Worm (Caenorhabditis elegans) whole organism, young adult: ENCODE measurements around the gene Y69A2AR.28.

Experiments used
- B0019.2 ChIP-seq: fragments of 200-800 bp; sonication (Bioruptor generic); conservative IDR thresholded peaks from 2 replicates; pipeline ENCODE4 v1.3.6; 2022; ENCODE audit warnings: missing genetic modification reagents, missing genetic modification characterization, missing compliant biosample characterization
- B0261.1 ChIP-seq: sonication (generic microtip); optimal IDR thresholded peaks from 2 replicates; lab custom pipeline; 2016; ENCODE audit warnings: mild to moderate bottlenecking, missing genetic modification characterization, moderate library complexity, missing compliant biosample characterization
- B0336.3 ChIP-seq: fragments of 200-800 bp; sonication (Bioruptor generic); IDR thresholded peaks from 2 replicates; pipeline ENCODE4 v1.3.6; 2022; ENCODE audit warnings: missing genetic modification characterization, missing compliant biosample characterization
- D2030.7 ChIP-seq: fragments of 200-800 bp; sonication (Bioruptor generic); IDR thresholded peaks from 2 replicates; pipeline ENCODE4 v1.3.6; 2022; ENCODE audit warnings: missing genetic modification reagents, missing genetic modification characterization, missing compliant biosample characterization
- F10E7.11 ChIP-seq: sonication (generic microtip); optimal IDR thresholded peaks from 2 replicates; lab custom pipeline; 2017; ENCODE audit warnings: mild to moderate bottlenecking, missing genetic modification characterization, moderate library complexity, missing compliant biosample characterization
- F22D6.2 ChIP-seq: sonication (generic microtip); optimal IDR thresholded peaks from 2 replicates; lab custom pipeline; 2016; ENCODE audit warnings: mild to moderate bottlenecking, missing genetic modification characterization, missing compliant biosample characterization
- F33H1.4 ChIP-seq: fragments of 200-800 bp; sonication (Bioruptor generic); IDR thresholded peaks from 2 replicates; pipeline ENCODE4 v1.3.6; 2022; ENCODE audit warnings: missing genetic modification reagents, missing genetic modification characterization, missing compliant biosample characterization
- F37B4.10 ChIP-seq: fragments of 200-800 bp; sonication (Bioruptor generic); IDR thresholded peaks from 2 replicates; pipeline ENCODE4 v1.3.6; 2022; ENCODE audit warnings: missing genetic modification characterization, missing compliant biosample characterization
- F39B2.1 ChIP-seq: fragments of 200-800 bp; sonication (Bioruptor generic); IDR thresholded peaks from 2 replicates; pipeline ENCODE4 v1.3.6; 2022; ENCODE audit warnings: missing genetic modification reagents, missing genetic modification characterization, missing compliant biosample characterization
- F57A8.1 ChIP-seq: fragments of 200-800 bp; sonication (Bioruptor generic); optimal IDR thresholded peaks from 2 replicates; lab custom pipeline; 2018; ENCODE audit warnings: mild to moderate bottlenecking, missing genetic modification characterization, moderate library complexity, missing compliant biosample characterization
- T26A5.8 ChIP-seq: sonication (generic microtip); optimal IDR thresholded peaks from 2 replicates; lab custom pipeline; 2016; ENCODE audit warnings: missing genetic modification characterization, missing compliant biosample characterization
- Y53G8AR.9 ChIP-seq: fragments of 200-800 bp; sonication (Bioruptor generic); conservative IDR thresholded peaks from 2 replicates; pipeline ENCODE4 v1.3.6; 2022; ENCODE audit warnings: missing genetic modification reagents, missing genetic modification characterization, missing compliant biosample characterization
- Y56A3A.18 ChIP-seq: fragments of 200-800 bp; sonication (Bioruptor generic); IDR thresholded peaks from 2 replicates; pipeline ENCODE4 v1.3.6; 2022; ENCODE audit warnings: missing genetic modification reagents, missing genetic modification characterization, missing compliant biosample characterization
- Y95B8A.8 ChIP-seq: fragments of 200-800 bp; sonication (Bioruptor generic); IDR thresholded peaks from 2 replicates; pipeline ENCODE4 v1.3.6; 2022; ENCODE audit warnings: missing genetic modification reagents, missing genetic modification characterization, missing compliant biosample characterization
- akir-1 ChIP-seq: fragments of 200-800 bp; sonication (Bioruptor generic); optimal IDR thresholded peaks from 2 replicates; lab custom pipeline; 2018; ENCODE audit warnings: mild to moderate bottlenecking, missing genetic modification characterization, moderate library complexity, missing compliant biosample characterization
- ama-1 ChIP-seq, 3 experiments: fragments of 150-350 bp in 1 of 3; sonication (generic microtip) in 2 of 3; optimal IDR thresholded peaks; 2 replicates each; lab custom pipeline; 2014 to 2018; ENCODE audit warnings: missing biosample characterization in 2 of 3, missing genetic modification characterization in 2 of 3, missing genetic modification reagents in 2 of 3
- attf-5 ChIP-seq: fragments of 200-800 bp; sonication (Bioruptor generic); optimal IDR thresholded peaks from 2 replicates; lab custom pipeline; 2018; ENCODE audit warnings: mild to moderate bottlenecking, missing genetic modification characterization, missing compliant biosample characterization
- attf-6 ChIP-seq: fragments of 200-800 bp; sonication (Bioruptor generic); IDR thresholded peaks from 2 replicates; pipeline ENCODE4 v1.3.6; 2022; ENCODE audit warnings: missing genetic modification reagents, missing genetic modification characterization, missing compliant biosample characterization
- bed-1 ChIP-seq: fragments of 200-800 bp; sonication (Bioruptor generic); IDR thresholded peaks from 2 replicates; pipeline ENCODE4 v1.3.6; 2022; ENCODE audit warnings: missing genetic modification reagents, missing genetic modification characterization, missing compliant biosample characterization
- cebp-1 ChIP-seq, 2 experiments: fragments of 200-800 bp in 1 of 2; sonication (Bioruptor generic) in 1 of 2; sonication (generic microtip) in 1 of 2; IDR thresholded peaks in 1 of 2; optimal IDR thresholded peaks in 1 of 2; 2 replicates each; pipeline versions ENCODE4 v1.3.6 to Lab custom; 2017 to 2022; ENCODE audit warnings: missing compliant biosample characterization in 2 of 2, missing genetic modification characterization in 2 of 2, mild to moderate bottlenecking in 1 of 2, missing genetic modification reagents in 1 of 2, moderate library complexity in 1 of 2
- ceh-40 ChIP-seq: fragments of 200-800 bp; sonication (Bioruptor generic); IDR thresholded peaks from 2 replicates; pipeline ENCODE4 v1.3.6; 2022; ENCODE audit warnings: missing genetic modification characterization, missing compliant biosample characterization
- chd-7 ChIP-seq: sonication (generic microtip); optimal IDR thresholded peaks from 2 replicates; lab custom pipeline; 2016; ENCODE audit warnings: mild to moderate bottlenecking, missing genetic modification characterization, moderate library complexity, missing compliant biosample characterization
- dpff-1 ChIP-seq: sonication (generic microtip); optimal IDR thresholded peaks from 2 replicates; lab custom pipeline; 2017; ENCODE audit warnings: mild to moderate bottlenecking, missing genetic modification characterization, missing compliant biosample characterization
- dpl-1 ChIP-seq: fragments of 150-350 bp; optimal IDR thresholded peaks from 2 replicates; lab custom pipeline; 2014; ENCODE audit warnings: missing biosample characterization, missing genetic modification reagents, missing genetic modification characterization
- efl-1 ChIP-seq: fragments of 150-350 bp; optimal IDR thresholded peaks from 2 replicates; lab custom pipeline; 2014; ENCODE audit warnings: missing biosample characterization, missing genetic modification reagents, missing genetic modification characterization
- fkh-3 ChIP-seq: sonication (generic microtip); optimal IDR thresholded peaks from 2 replicates; lab custom pipeline; 2016; ENCODE audit warnings: mild to moderate bottlenecking, missing genetic modification characterization, missing compliant biosample characterization
- hlh-26 ChIP-seq: fragments of 200-800 bp; sonication (Bioruptor generic); conservative IDR thresholded peaks from 2 replicates; pipeline ENCODE4 v1.3.6; 2022; ENCODE audit warnings: missing genetic modification reagents, missing genetic modification characterization, missing compliant biosample characterization
- hmg-1.2 ChIP-seq: fragments of 200-800 bp; sonication (Bioruptor generic); IDR thresholded peaks from 2 replicates; pipeline ENCODE4 v1.3.6; 2022; ENCODE audit warnings: missing genetic modification reagents, missing genetic modification characterization, missing compliant biosample characterization
- hmg-20 ChIP-seq: fragments of 200-800 bp; sonication (Bioruptor generic); IDR thresholded peaks from 2 replicates; pipeline ENCODE4 v1.3.6; 2022; ENCODE audit warnings: missing genetic modification reagents, missing genetic modification characterization, missing compliant biosample characterization
- hsf-1 ChIP-seq: fragments of 200-800 bp; sonication (Bioruptor generic); IDR thresholded peaks from 2 replicates; pipeline ENCODE4 v1.3.6; 2022; ENCODE audit warnings: missing genetic modification reagents, missing genetic modification characterization, missing compliant biosample characterization
- lin-35 ChIP-seq, 3 experiments: fragments of 150-350 bp in 2 of 3; sonication (generic microtip) in 1 of 3; optimal IDR thresholded peaks; 2 replicates each; lab custom pipeline; 2014 to 2018; ENCODE audit warnings: missing biosample characterization in 3 of 3, missing genetic modification characterization in 3 of 3, missing genetic modification reagents in 3 of 3
- lin-54 ChIP-seq: fragments of 200-800 bp; sonication (Bioruptor generic); optimal IDR thresholded peaks from 2 replicates; lab custom pipeline; 2018; ENCODE audit warnings: mild to moderate bottlenecking, missing genetic modification characterization, missing compliant biosample characterization
- madf-10 ChIP-seq: sonication (generic microtip); optimal IDR thresholded peaks from 2 replicates; lab custom pipeline; 2016; ENCODE audit warnings: mild to moderate bottlenecking, missing genetic modification characterization, missing compliant biosample characterization
- madf-6 ChIP-seq: fragments of 200-800 bp; sonication (Bioruptor generic); IDR thresholded peaks from 2 replicates; pipeline ENCODE4 v1.3.6; 2022; ENCODE audit warnings: missing genetic modification reagents, missing genetic modification characterization, missing compliant biosample characterization
- nfya-1 ChIP-seq: sonication (generic microtip); optimal IDR thresholded peaks from 2 replicates; lab custom pipeline; 2017; ENCODE audit warnings: antibody characterized with exemption, missing compliant biosample characterization, missing genetic modification characterization, borderline replicate concordance; ENCODE audit not compliant: insufficient read depth
- pbrm-1 ChIP-seq: fragments of 200-800 bp; sonication (Bioruptor generic); IDR thresholded peaks from 2 replicates; pipeline ENCODE4 v1.3.6; 2022; ENCODE audit warnings: missing genetic modification reagents, missing genetic modification characterization, missing compliant biosample characterization
- rcor-1 ChIP-seq: fragments of 200-800 bp; sonication (Bioruptor generic); IDR thresholded peaks from 2 replicates; pipeline ENCODE4 v1.3.6; 2022; ENCODE audit warnings: missing genetic modification reagents, missing genetic modification characterization, missing compliant biosample characterization
- rec-8 ChIP-seq, 2 experiments: sonication (generic microtip); optimal IDR thresholded peaks; 2 replicates each; lab custom pipeline; 2016; ENCODE audit warnings: mild to moderate bottlenecking in 2 of 2, missing genetic modification characterization in 2 of 2, missing genetic modification reagents in 2 of 2, missing genotype in 2 of 2, missing biosample characterization in 1 of 2, missing compliant biosample characterization in 1 of 2, moderate library complexity in 1 of 2
- sea-2 ChIP-seq: fragments of 200-800 bp; sonication (Bioruptor generic); IDR thresholded peaks from 2 replicates; pipeline ENCODE4 v1.3.6; 2022; ENCODE audit warnings: missing genetic modification characterization, missing compliant biosample characterization
- snpc-1.1 ChIP-seq: sonication (generic microtip); optimal IDR thresholded peaks from 2 replicates; lab custom pipeline; 2017; ENCODE audit warnings: missing genetic modification characterization, mild to moderate bottlenecking, missing compliant biosample characterization, antibody characterized with exemption, moderate library complexity, missing genotype, missing genetic modification reagents; ENCODE audit not compliant: insufficient read depth
- snpc-1.3 ChIP-seq: sonication (generic microtip); optimal IDR thresholded peaks from 2 replicates; lab custom pipeline; 2017; ENCODE audit warnings: missing genetic modification characterization, mild to moderate bottlenecking, missing compliant biosample characterization, antibody characterized with exemption, moderate library complexity, missing genotype, missing genetic modification reagents; ENCODE audit not compliant: insufficient read depth
- somi-1 ChIP-seq: fragments of 200-800 bp; sonication (Bioruptor generic); optimal IDR thresholded peaks from 2 replicates; lab custom pipeline; 2018; ENCODE audit warnings: mild to moderate bottlenecking, missing genetic modification characterization, missing compliant biosample characterization
- tbx-9 ChIP-seq: sonication (generic microtip); optimal IDR thresholded peaks from 2 replicates; lab custom pipeline; 2016; ENCODE audit warnings: borderline replicate concordance, missing genetic modification characterization, inconsistent platforms, missing compliant biosample characterization
- zfh-2 ChIP-seq: fragments of 200-800 bp; sonication (Bioruptor generic); conservative IDR thresholded peaks from 2 replicates; pipeline ENCODE4 v1.3.6; 2022; ENCODE audit warnings: missing genetic modification reagents, missing genetic modification characterization, missing compliant biosample characterization
- ztf-18 ChIP-seq: sonication (generic microtip); optimal IDR thresholded peaks from 2 replicates; lab custom pipeline; 2016; ENCODE audit warnings: missing genotype, mild to moderate bottlenecking, missing genetic modification characterization, missing compliant biosample characterization
- ztf-26 ChIP-seq: sonication (generic microtip); optimal IDR thresholded peaks from 2 replicates; lab custom pipeline; 2017; ENCODE audit warnings: missing genetic modification characterization, missing compliant biosample characterization
- ztf-6 ChIP-seq: fragments of 200-800 bp; sonication (Bioruptor generic); IDR thresholded peaks from 2 replicates; pipeline ENCODE4 v1.3.6; 2022; ENCODE audit warnings: missing genetic modification reagents, missing genetic modification characterization, missing compliant biosample characterization

Gene Y69A2AR.28

DNA sequence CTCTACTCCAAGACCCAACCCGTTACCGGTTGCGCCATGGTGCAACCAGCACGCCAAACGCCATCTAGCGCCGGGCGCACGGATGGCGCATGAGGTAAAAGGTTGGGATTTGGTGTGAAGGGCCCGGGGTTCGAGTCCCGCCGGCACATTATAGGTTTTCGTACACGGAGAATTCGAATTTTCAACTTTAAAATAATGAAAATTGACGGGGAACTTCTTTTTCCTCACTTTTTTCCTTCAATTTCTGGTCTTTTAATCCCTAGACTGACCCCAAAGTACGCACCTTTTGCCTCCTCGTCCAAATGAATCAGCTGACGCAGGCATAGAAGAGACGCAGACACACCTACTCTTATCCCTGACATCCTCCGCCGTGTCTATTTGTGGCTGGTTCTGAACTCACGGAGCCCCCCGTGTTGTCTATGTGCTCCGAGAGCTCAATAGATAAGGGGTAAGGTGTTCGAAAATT is 9.3 kb downstream of the Y69A2AR.28 start:
- TF ChIP-seq D2030.7 (GFP tag; lab: Robert Waterston, UW), result peak; percentile 50
- TF ChIP-seq hmg-20 (GFP tag; lab: Robert Waterston, UW), result no peak
- no peak for TF ChIP-seq bed-1
- TF ChIP-seq attf-5 (GFP tag; lab: Kevin White, UChicago), result no peak
- no peak for TF ChIP-seq snpc-1.3 (tag; lab: Kevin White, UChicago)
- peak; percentile 69 for TF ChIP-seq pbrm-1
- no peak for TF ChIP-seq ceh-40 (GFP tag; lab: Robert Waterston, UW)
- no peak for TF ChIP-seq efl-1 (GFP tag; lab: Kevin White, UChicago)
- TF ChIP-seq F22D6.2, result no peak
- no peak for TF ChIP-seq attf-6 (GFP tag; lab: Robert Waterston, UW)
- no peak for TF ChIP-seq B0019.2 (GFP tag; lab: Robert Waterston, UW)
- TF ChIP-seq T26A5.8, result no peak
- no peak for TF ChIP-seq snpc-1.1 (tag; lab: Kevin White, UChicago)
- TF ChIP-seq rec-8 (tag; optimal IDR thresholded peaks at IDR 0.05; lab: Kevin White, UChicago), result no peak
- no peak for TF ChIP-seq tbx-9 (tag; lab: Kevin White, UChicago)
- no peak for TF ChIP-seq nfya-1 (tag; lab: Kevin White, UChicago)
- TF ChIP-seq ztf-18 (tag; lab: Kevin White, UChicago), result no peak
- no peak for TF ChIP-seq madf-6 (GFP tag; lab: Robert Waterston, UW)
- TF ChIP-seq chd-7 (tag; lab: Kevin White, UChicago), result no peak
- TF ChIP-seq F57A8.1, result no peak
- no peak for TF ChIP-seq Y53G8AR.9 (GFP tag; lab: Robert Waterston, UW)
- TF ChIP-seq somi-1, result no peak
- no peak for TF ChIP-seq B0336.3 (GFP tag; lab: Robert Waterston, UW)
- TF ChIP-seq Y95B8A.8 (GFP tag; lab: Robert Waterston, UW), result 0 out of 2 replicates have a peak, but pooled peaks have one; percentile 16
- no peak for TF ChIP-seq akir-1 (GFP tag; lab: Kevin White, UChicago)
- TF ChIP-seq B0261.1 (tag; lab: Kevin White, UChicago), result no peak
- no peak for TF ChIP-seq F10E7.11 (tag; lab: Kevin White, UChicago)
- no peak for TF ChIP-seq sea-2
- peak; percentile 28 for TF ChIP-seq ztf-26
- TF ChIP-seq zfh-2 (GFP tag; lab: Robert Waterston, UW), result peak; percentile 77
- peak; percentile 26 for TF ChIP-seq ama-1 (optimal IDR thresholded peaks at IDR 0.05; lab: Kevin White, UChicago)
- TF ChIP-seq ama-1 (GFP tag; optimal IDR thresholded peaks at IDR 0.05; lab: Kevin White, UChicago), result peak in 1 of 2 experiments; percentile 42
- TF ChIP-seq F37B4.10 (GFP tag; lab: Robert Waterston, UW), result 0 out of 2 replicates have a peak, but pooled peaks have one; percentile 52
- no peak for TF ChIP-seq madf-10 (tag; lab: Kevin White, UChicago)
- no peak for TF ChIP-seq Y56A3A.18
- TF ChIP-seq lin-54 (GFP tag; lab: Kevin White, UChicago), result no peak
- no peak for TF ChIP-seq hlh-26 (GFP tag; lab: Robert Waterston, UW)
- TF ChIP-seq lin-35 (GFP tag; optimal IDR thresholded peaks at IDR 0.05; lab: Kevin White, UChicago), result no peak
- no peak for TF ChIP-seq ztf-6 (GFP tag; lab: Robert Waterston, UW)
- no peak; the same call in 1 of the 2 replicates for TF ChIP-seq cebp-1 (GFP tag; IDR thresholded peaks at IDR 0.05; lab: Robert Waterston, UW)
- TF ChIP-seq cebp-1 (tag; optimal IDR thresholded peaks at IDR 0.05; lab: Kevin White, UChicago), result peak; percentile 21
- no peak for TF ChIP-seq hsf-1 (GFP tag; lab: Robert Waterston, UW)
- TF ChIP-seq F39B2.1 (GFP tag; lab: Robert Waterston, UW), result no peak
- TF ChIP-seq dpl-1 (GFP tag; lab: Kevin White, UChicago), result no peak
- TF ChIP-seq hmg-1.2 (GFP tag; lab: Robert Waterston, UW), result peak; percentile 41; the same call in 1 of the 2 replicates
- TF ChIP-seq F33H1.4 (GFP tag; lab: Robert Waterston, UW), result peak; percentile 34; the same call in 1 of the 2 replicates
- TF ChIP-seq fkh-3 (tag; lab: Kevin White, UChicago), result no peak
- TF ChIP-seq rcor-1, result peak; percentile 15; the same call in 1 of the 2 replicates
- no peak for TF ChIP-seq dpff-1
